Worm (Caenorhabditis elegans): ENCODE measurements around the gene nhr-247.

DNA sequence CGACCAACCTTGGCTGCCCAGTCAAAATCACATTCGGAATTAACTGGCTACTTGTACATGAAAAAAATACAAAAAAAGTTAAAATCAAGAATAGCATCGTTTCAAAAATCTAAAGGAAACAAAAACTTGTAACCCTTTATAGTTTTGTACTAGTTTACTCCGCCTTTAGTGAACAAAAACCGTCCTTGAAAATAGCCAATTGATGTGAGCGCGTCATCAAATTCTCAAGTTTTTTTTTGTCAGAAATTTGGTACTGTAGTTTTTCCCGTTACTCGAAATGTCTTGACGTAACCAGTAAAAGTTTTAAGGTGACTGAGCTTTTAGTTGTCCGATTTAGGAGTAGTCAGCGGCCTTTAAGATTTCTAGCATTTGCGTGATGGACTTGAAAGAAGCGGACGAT, 24.5 kb downstream of the nhr-247 start, which contains the start of gene C29F3.3:
- no peak for TF ChIP-seq sptf-1 (tag; optimal IDR thresholded peaks at IDR 0.05)
- TF ChIP-seq elt-2 (tag; optimal IDR thresholded peaks at IDR 0.05) = no peak
- no peak for TF ChIP-seq efl-3 (GFP tag; optimal IDR thresholded peaks at IDR 0.05)
- no peak for TF ChIP-seq snpc-4 (tag; optimal IDR thresholded peaks at IDR 0.05)
- no peak for TF ChIP-seq unc-62 (GFP tag; optimal IDR thresholded peaks at IDR 0.05)
- TF ChIP-seq ztf-11 (tag; optimal IDR thresholded peaks at IDR 0.05) = no peak
- no peak for TF ChIP-seq egl-13 (tag; optimal IDR thresholded peaks at IDR 0.05)

All from whole organism, L1 larva.